Fruit fly (Drosophila melanogaster): ENCODE results near the gene drl.
A peak's percentile ranks its signal among the peaks of the same experiment; 100 is the strongest.

The drl gene

DNA sequence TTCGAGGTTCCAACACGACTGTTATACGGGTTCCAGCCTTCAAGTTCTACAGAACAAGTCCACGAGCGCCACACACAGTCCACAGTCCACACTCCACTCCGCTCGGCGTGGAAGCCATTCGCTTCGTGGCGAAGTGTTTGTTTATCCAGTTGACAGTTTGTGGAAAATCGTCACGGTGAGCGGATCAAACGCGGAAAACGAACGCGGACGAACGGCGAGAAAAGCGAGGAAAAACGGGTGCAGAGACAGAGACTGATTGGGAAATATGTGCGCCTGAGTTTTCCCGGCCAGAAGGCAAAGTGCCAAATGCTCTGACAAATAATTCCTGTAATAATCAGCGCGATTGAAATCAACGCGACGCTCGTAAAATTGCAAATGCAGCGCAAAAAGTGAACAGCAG is at the start of gene drl:
Gene drl, plus strand, starts transcription at position 148 of the 400 bp plus-strand sequence.
- TF ChIP-seq noc (tag; optimal IDR thresholded peaks at IDR 0.05), result no peak

DNA sequence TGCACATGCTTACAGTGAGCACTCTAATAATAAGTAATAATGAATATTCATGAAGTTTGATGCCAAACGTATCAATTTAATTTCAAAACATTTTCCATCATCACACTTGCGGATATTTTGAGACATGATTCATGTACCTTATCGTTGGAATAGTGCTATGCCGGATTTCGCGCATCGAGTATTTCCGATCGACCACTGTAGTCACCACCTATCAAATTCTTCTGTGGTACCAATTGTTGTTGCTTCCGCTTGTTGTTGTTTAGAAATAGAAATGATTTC is 49.2 kb upstream of the drl start:
- TF ChIP-seq noc (tag; optimal IDR thresholded peaks at IDR 0.05), result peak; percentile 58

DNA sequence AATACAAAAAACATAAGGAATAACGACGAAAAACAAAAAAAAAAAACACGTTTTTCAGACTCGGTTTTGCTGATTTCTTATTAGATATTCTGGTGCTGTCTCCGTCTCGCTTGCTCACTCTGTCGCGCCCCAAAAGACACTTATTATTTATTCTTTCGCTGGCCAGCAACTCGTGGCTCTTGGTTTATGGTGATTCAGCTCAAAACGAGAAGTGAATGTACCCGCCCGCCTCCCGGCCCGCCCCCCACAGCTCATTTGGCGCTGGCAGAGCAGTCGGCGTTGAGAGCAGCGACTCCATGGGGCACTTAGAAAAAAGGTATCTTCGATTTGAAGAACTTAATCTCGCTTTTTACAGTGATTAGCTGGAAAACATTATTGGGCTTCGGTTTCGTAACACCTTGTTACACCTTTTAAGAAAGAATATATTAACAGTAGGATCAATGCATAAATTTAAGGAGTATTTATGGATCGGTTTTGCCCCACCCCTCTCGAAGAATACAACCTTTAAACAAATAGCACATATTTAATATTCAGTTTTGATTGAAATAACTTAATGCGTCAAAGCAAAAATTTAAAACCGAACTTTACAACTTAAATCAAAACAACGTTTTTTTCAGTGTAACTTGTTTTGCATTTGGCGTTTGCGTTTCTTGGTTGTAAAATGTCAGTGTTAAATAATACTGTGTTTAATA is 48.6 kb upstream of the drl start:
- TF ChIP-seq noc (tag; optimal IDR thresholded peaks at IDR 0.05), result peak; percentile 85

DNA sequence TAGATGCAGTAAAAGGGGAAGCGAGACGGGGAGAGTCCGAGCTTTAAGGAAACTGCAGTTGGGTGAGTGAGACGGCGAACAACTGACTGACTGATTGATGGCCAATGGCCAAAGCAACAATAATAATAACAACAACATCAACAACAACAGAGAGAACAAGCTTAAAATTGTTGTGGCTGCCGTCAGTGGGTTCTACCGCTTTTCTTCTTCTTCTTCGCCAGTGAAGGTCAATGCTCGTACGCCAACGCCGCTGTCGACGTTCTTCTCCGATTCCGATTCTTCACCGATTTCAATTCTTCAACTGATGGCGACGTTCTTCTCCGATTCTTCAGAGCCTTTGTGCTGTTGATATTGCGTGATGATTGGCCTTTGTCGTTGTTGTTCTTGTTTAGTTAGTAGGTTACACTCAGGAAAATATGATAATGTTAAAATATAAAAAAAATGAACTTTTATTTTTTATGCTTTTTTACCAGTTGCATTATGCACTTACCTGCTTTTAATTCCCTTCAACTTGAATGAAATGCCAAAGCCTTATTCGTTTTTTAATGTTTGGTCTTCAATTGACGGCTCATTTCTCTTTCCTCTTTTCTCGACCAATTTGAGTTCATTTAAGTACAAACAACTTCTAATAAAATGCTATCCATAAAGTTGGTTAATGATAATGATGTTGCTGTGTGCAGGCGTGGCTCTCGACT is 47.8 kb upstream of the drl start:
- no peak for TF ChIP-seq noc (tag; optimal IDR thresholded peaks at IDR 0.05)

DNA sequence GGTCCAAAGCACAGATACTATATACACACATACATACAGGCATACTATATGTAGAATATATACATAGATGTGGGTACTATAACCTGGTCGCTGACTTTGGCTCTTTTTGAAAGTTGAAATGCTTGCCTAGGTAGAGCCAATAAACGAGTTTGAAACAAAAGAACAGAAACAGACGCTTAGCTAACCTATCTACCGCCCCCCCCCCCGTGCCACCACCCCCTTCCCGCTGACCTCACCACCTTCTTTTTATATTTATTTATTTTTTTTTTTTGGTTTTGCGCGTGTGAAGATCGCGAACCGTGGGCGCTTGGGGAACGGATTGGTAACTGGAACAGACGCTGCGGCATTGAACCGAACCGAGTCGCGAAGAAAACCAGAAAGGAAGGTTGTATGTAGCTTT is 46.0 kb upstream of the drl start:
- TF ChIP-seq noc (tag; optimal IDR thresholded peaks at IDR 0.05), result no peak

DNA sequence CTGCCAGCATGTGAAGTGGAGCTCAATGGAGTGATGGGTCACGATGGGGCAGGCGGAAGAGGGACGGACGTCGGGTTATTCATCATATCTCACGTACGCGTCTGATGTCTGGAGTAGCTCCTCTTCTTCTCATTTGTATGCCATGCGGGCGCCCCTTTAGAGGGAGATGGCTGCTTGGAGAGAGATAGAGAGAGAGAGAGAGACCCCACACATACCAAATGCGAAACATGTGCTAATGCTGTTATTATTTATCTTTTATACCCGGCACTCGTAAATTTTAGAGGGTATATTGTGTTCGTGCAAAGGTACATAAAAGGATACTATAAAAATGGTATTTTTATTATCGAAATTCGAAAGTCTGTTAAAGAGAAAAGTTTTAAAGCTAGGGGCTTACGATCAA is 44.1 kb upstream of the drl start:
- TF ChIP-seq noc (tag; optimal IDR thresholded peaks at IDR 0.05), result no peak

DNA sequence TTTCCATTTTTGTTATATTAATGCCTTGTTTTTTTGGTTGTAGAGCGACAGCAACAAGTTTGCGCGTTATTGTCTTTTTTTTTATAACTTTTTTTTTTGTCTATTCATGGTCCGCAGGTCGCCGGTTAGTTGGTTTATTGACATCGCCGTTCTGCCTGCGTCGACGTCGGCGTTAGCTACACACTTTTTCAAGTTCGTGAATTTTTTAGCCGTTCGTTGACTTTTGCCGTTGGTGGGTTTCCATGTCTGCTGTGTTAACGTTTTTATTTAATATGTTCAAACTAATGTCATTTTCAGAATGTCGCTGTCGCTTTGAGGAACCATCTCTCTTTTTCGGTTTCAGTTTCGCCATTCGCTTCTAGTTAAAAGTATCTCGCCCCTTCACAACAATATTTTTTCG is 43.5 kb upstream of the drl start:
- TF ChIP-seq noc (tag; optimal IDR thresholded peaks at IDR 0.05), result no peak

DNA sequence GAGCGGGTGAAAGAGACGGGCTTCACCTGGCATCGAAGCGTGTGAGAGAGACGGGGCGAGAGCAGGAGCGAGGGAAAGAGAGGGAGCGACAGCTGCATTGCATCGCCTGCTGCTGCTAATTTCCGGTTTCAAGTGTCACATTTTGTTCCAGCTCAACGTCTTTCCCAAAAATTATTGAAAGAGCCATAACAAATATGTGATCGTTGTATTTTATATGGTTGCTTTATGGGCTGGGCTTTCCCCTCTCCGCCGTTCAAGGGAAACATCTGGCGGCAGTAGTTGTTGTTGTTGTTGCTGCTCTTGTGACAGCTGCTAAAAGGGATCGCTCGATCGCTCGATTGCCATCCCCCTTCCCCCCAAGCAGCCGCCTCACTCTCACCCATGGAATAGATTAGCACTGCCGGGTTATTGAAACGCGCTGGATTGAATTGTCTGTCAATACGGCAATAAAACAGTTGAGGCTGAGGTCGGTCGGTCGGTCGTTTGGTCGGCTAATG is 35.2 kb upstream of the drl start:
- no peak for TF ChIP-seq noc (tag; optimal IDR thresholded peaks at IDR 0.05)

DNA sequence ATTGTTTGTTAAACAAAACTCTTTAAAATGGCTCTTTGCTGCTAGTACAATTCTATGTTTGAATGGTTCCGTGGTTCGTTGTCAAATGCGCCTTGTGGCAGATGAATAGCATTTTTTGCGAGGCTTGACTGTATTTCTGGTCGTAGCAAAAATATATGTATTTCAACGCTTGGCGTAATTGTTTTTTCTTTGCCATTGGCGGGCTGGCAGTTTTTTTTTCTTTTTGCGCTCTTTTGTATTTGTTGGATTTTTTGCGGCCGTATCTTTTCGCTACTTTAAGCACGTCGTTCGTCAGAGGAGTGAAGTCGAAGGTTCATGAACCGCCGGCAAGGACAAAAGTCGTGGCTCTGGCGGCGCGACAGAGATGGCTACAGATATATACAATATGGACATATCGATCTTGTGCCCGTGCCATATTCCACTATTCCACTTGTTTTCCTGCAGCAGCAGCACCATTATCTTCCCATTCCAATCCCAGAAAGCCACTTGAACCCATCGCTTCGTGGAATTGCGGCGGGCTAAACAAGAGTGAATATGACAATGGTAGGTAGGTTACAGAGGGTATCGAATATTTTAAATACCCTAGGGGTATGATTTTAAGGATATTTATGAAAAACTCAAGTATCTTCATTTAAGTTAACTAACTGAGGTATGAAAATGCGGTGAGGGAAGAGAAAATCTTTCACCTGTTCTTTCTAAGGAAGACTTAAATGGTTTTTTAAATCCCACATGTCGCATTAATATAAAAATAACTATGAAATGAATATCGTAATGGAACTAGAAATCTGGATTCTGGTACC is 34.0 kb upstream of the drl start:
- TF ChIP-seq noc (tag; optimal IDR thresholded peaks at IDR 0.05), result no peak

DNA sequence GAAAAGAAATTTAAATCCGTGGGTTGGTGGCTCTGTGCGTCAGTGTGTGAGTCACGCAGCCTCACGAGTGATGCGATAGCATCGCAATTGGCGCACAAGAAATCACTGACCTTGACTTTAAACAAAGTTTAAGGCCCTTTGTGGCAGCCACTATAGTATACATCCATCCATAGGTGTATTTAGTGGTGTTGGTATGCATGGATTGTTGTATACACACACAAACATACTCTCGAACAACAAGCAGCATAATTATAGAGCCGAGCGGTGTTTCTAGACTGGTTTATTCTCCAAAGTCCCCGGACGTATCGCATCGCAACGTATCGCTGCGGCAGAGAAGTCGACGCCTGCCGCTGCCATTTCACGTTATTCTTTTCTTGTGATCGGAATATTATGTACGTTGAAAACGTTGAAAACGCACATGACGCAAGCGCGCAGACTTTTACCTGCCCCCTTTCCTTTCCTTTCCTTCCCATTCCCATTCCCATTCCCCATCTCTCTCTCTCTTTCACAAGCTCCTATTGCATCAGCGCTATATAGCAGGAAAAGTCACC is 33.3 kb upstream of the drl start:
- TF ChIP-seq noc (tag; optimal IDR thresholded peaks at IDR 0.05), result no peak

DNA sequence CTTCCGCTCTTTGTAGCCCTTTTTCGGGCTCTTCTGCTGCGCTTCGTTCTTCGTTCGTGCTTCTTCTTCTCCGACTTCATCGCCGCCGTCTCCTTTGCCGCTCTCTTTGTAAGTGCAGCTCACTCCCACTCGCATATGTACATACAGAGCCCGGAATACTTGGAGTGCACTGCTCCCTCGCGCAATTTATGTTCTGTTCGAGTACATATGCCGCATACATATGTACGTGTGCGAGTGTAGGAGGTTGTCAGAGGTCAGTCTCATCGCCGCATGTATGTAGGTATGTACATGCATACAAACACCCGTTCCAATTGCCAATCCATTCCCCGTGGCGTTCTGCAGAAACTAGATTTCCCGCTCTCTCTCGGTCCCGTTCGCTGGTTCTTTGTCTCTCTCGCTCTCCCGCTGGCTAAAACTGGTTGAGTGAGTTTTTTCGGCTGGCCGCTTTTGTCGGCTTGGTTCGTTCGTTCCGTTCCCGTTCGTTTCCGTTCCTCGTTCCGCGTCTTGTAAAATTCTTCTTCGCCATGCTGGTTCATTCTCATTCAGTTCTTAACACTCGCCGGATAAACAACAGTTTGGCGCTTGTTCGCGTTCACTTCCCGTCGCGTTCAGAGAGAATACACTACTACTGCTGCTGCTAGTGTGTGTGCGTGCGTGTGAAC is 32.0 kb upstream of the drl start:
- TF ChIP-seq noc (tag; optimal IDR thresholded peaks at IDR 0.05), result peak; percentile 46

DNA sequence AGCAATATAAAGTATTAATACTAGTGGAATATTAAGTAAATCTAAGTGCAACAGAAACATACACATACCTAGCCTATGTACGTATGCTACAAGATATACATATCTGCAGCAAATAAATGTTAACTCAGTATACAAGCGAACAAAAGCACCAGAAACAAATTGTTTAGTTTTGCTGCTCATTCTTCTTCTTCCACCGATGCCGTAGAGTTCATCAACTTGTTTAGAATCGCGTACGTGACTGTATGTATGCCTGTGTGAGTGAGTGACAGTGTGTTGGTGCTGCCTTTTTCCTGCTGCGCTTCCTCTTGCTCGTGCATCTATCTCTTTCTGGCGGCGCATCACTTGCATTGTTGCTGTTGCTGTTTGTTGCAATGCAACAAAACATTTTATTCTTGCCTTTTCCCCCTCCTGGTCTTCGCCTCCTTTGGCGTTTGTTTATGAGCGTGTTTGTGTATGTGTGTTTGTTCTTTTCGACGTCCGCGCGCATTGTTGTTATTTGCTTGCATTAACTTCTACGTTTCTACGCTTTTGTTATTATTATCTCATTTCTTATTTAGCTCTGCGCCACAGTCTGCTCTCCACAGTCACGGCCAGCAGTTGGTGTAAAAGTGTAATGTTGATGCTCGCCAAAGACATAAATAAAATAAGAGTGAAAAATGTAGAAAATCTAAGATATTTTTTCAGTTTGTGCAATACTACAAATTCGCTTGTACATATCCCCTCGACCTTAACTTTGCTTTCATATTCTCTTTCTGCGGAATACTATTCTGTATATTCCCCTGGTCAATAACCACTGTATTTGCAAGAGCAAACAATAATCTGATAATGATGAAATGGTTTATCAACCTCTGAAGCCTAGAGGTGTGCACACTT is 31.2 kb upstream of the drl start:
- TF ChIP-seq noc (tag; optimal IDR thresholded peaks at IDR 0.05), result peak; percentile 23

DNA sequence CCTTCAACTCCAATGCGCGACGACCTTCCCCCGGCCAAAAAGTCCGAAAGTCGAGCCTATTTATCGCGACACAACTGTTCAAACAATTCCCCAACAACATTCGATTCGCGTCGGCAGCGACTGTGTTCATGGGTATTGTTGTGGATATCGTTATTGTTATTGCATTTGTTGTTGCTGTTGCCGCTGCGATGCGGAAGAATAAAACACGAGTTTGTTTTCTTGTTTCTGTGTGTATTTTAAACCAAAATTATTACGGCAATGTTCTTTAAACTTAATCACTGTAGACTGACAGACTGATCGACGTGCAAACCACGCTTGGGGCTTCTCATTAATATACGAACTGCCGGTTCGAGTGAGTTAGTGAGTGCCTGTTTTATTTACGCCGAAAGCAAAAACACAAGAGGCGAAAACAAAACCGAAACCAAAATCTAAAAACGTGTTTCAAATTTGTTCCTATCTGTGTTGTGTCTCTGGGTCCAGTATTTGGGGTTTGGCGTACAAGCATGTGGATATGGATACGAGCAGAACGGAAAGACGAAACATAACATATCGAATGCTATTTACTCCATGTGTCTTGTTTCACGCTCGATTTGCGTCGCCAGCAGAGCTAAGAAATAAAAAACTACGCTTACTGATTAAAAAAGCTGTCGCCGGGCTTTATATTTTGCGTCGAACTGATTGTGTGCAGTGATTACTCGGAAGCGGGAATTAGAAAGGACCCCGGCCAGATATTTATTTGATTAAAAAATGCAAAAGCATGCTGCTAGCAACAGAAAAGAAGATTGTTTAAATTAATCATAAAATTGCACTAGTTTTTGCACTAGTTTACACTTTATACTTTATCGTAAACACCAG is 30.4 kb upstream of the drl start:
- no peak for TF ChIP-seq noc (tag; optimal IDR thresholded peaks at IDR 0.05)

All from whole organism, larva.